Worm (Caenorhabditis elegans): ENCODE data around the gene C09H10.5.

C09H10.5 gene

DNA sequence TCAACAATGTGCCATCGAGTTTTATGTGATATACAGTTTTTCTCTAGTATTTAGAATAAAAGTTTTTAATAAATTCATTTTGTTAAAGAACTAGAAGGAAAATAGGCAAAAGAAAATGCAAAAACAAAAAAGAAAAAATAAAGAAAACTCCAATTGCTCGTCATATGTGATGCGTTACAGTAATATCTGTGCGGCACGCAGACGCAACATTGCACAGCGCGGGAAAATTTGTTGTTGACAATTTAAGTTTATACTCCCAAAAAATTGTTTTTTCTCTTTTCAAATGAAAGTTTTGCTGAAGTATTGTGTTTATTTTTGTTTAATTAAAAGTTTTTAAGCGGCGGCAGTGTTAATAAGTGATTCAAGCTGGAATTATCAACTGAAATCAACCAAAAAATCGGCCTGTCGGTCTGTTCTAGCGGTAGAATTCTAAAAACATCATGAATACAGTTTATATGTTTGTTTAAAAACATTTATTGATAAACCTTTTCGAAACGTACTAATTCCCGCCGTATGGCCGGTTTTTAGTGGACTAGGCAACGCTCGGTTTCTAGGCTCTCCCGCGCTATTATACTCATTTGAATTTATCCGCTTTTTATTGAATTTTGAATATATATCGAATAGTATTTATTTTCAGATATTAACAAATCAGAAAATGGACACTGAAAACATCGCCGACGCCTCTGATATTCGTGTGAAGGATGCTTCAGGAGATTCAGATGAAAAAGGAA is 2.6 kb upstream of the C09H10.5 start, which contains the start of gene nasp-1 (continued):
- TF ChIP-seq F33H1.4 (GFP tag; IDR thresholded peaks at IDR 0.05) (peak; percentile 70), ztf-3 (GFP tag; optimal IDR thresholded peaks at IDR 0.05) (no peak), lin-26 (GFP tag; IDR thresholded peaks at IDR 0.05) (peak; percentile 48; the same call in 1 of the 2 replicates), attf-6 (GFP tag; IDR thresholded peaks at IDR 0.05) (no peak), madf-6 (GFP tag; IDR thresholded peaks at IDR 0.05) (peak; percentile 90), chd-7 (tag; optimal IDR thresholded peaks at IDR 0.05) (no peak), mxl-1 (tag; optimal IDR thresholded peaks at IDR 0.05) (no peak), ztf-26 (tag; optimal IDR thresholded peaks at IDR 0.05) (no peak), egrh-3 (GFP tag; IDR thresholded peaks at IDR 0.05) (no peak), snpc-1.1 (tag; optimal IDR thresholded peaks at IDR 0.05; ENCODE audit: insufficient read depth) (no peak), F55B11.4 (tag; optimal IDR thresholded peaks at IDR 0.05; ENCODE audit: borderline replicate concordance, insufficient read depth) (no peak), Y79H2A.3 (GFP tag; conservative IDR thresholded peaks at IDR 0.05) (no peak), sdz-38 (tag; optimal IDR thresholded peaks at IDR 0.05) (no peak), mel-28 (tag; optimal IDR thresholded peaks at IDR 0.05; ENCODE audit: borderline replicate concordance) (no peak), ceh-79 (tag; optimal IDR thresholded peaks at IDR 0.05) (no peak), aptf-2 (GFP tag; conservative IDR thresholded peaks at IDR 0.05) (no peak), egl-18 (GFP tag; IDR thresholded peaks at IDR 0.05) (no peak), lin-40 (tag; optimal IDR thresholded peaks at IDR 0.05) (no peak), repo-1 (tag; optimal IDR thresholded peaks at IDR 0.05) (no peak), ztf-18 (tag; optimal IDR thresholded peaks at IDR 0.05) (no peak), snpc-3.4 (tag; optimal IDR thresholded peaks at IDR 0.05) (peak; percentile 67), F57A8.1 (GFP tag; optimal IDR thresholded peaks at IDR 0.05) (no peak), ama-1 (optimal IDR thresholded peaks at IDR 0.05) (no peak), ama-1 (GFP tag; optimal IDR thresholded peaks at IDR 0.05) (no peak), Y56A3A.18 (GFP tag; IDR thresholded peaks at IDR 0.05) (no peak), ztf-22 (GFP tag; optimal IDR thresholded peaks at IDR 0.05) (no peak), lsl-1 (GFP tag; optimal IDR thresholded peaks at IDR 0.05) (peak; percentile 91), B0035.1 (tag; optimal IDR thresholded peaks at IDR 0.05) (no peak), nfya-1 (tag; optimal IDR thresholded peaks at IDR 0.05; ENCODE audit: borderline replicate concordance, insufficient read depth) (no peak), tbx-9 (tag; optimal IDR thresholded peaks at IDR 0.05; ENCODE audit: borderline replicate concordance) (no peak), hmg-1.2 (GFP tag; IDR thresholded peaks at IDR 0.05) (no peak; the same call in 1 of the 2 replicates), F22D6.2 (tag; optimal IDR thresholded peaks at IDR 0.05) (no peak), ekl-4 (GFP tag; IDR thresholded peaks at IDR 0.05) (no peak), ceh-58 (GFP tag; IDR thresholded peaks at IDR 0.05) (no peak), Y53G8AR.9 (GFP tag; conservative IDR thresholded peaks at IDR 0.05) (no peak), nhr-80 (tag; optimal IDR thresholded peaks at IDR 0.05) (no peak), tlf-1 (GFP tag; optimal IDR thresholded peaks at IDR 0.05) (no peak), ceh-27 (GFP tag; optimal IDR thresholded peaks at IDR 0.05) (no peak), mes-4 (tag; optimal IDR thresholded peaks at IDR 0.05) (no peak), F10E7.11 (tag; optimal IDR thresholded peaks at IDR 0.05) (no peak), akir-1 (GFP tag; optimal IDR thresholded peaks at IDR 0.05) (no peak), nhr-120 (GFP tag; IDR thresholded peaks at IDR 0.05) (no peak), dox-1 (GFP tag; IDR thresholded peaks at IDR 0.05) (peak; percentile 38; the same call in 1 of the 2 replicates), unc-62 (GFP tag; optimal IDR thresholded peaks at IDR 0.05) (no peak), madf-8 (GFP tag; conservative IDR thresholded peaks at IDR 0.05) (peak; percentile 79), D2030.7 (GFP tag; IDR thresholded peaks at IDR 0.05) (peak; percentile 81), K12H6.12 (tag; optimal IDR thresholded peaks at IDR 0.05) (no peak), mcd-1 (GFP tag; IDR thresholded peaks at IDR 0.05) (no peak)
